Fruit fly (Drosophila melanogaster): ENCODE results near the gene CG34404.

CG34404 gene

dm6 chr3R:15371833-15372232 lies 4.4 kb upstream of the CG34404 start, which contains the start of the genes Ccm3 and CG6136 (continued):
- TF ChIP-seq az2 (GFP tag; optimal IDR thresholded peaks at IDR 0.05) (no peak), CG9932 (GFP tag; IDR thresholded peaks at IDR 0.05) (peak; percentile 81), CG13894 (tag; optimal IDR thresholded peaks at IDR 0.05) (peak; percentile 45), gsb (GFP tag; IDR thresholded peaks at IDR 0.05) (0 out of 2 replicates have a peak, but pooled peaks have one; percentile 30), MBD-R2 (GFP tag; IDR thresholded peaks at IDR 0.05) (peak; percentile 97), tx (GFP tag; optimal IDR thresholded peaks at IDR 0.05) (peak; percentile 50), CG4707 (GFP tag; optimal IDR thresholded peaks at IDR 0.05) (no peak), CG4404 (GFP tag; IDR thresholded peaks at IDR 0.05) (peak; percentile 25; the same call in 1 of the 2 replicates), HLH54F (GFP tag; optimal IDR thresholded peaks at IDR 0.05) (peak; percentile 35), Dbx (GFP tag; IDR thresholded peaks at IDR 0.05) (peak; percentile 75), CG9727 (GFP tag; optimal IDR thresholded peaks at IDR 0.05) (peak; percentile 25), CG15269 (tag; optimal IDR thresholded peaks at IDR 0.05) (no peak), abd-A (tag; optimal IDR thresholded peaks at IDR 0.05) (no peak), CG5180 (GFP tag; optimal IDR thresholded peaks at IDR 0.05) (no peak), vnd (GFP tag; IDR thresholded peaks at IDR 0.05; ENCODE audit: partially characterized antibody) (peak; percentile 87), aop (GFP tag; IDR thresholded peaks at IDR 0.05) (no peak), yki (optimal IDR thresholded peaks at IDR 0.05) (no peak), CG31441 (GFP tag; IDR thresholded peaks at IDR 0.05) (no peak), cg (GFP tag; optimal IDR thresholded peaks at IDR 0.05) (no peak), CG10654 (GFP tag; optimal IDR thresholded peaks at IDR 0.05) (peak; percentile 21), BEAF-32 (GFP tag; optimal IDR thresholded peaks at IDR 0.05) (peak; percentile 89), kay (GFP tag; optimal IDR thresholded peaks at IDR 0.05) (no peak), CG12236 (GFP tag; optimal IDR thresholded peaks at IDR 0.05) (no peak), Oaz (GFP tag; IDR thresholded peaks at IDR 0.05) (no peak), CG6813 (GFP tag; optimal IDR thresholded peaks at IDR 0.05) (no peak), ken (GFP tag; IDR thresholded peaks at IDR 0.05) (no peak), pzg (GFP tag; optimal IDR thresholded peaks at IDR 0.05) (peak; percentile 86), Myb (GFP tag; optimal IDR thresholded peaks at IDR 0.05) (peak; percentile 64), tll (GFP tag; optimal IDR thresholded peaks at IDR 0.05) (no peak), lov (optimal IDR thresholded peaks at IDR 0.05) (no peak), lov (GFP tag; IDR thresholded peaks at IDR 0.05) (0 out of 3 replicates have a peak, but pooled peaks have one; percentile 41), CG12769 (tag; optimal IDR thresholded peaks at IDR 0.05) (no peak), pfk (GFP tag; optimal IDR thresholded peaks at IDR 0.05) (no peak), danr (GFP tag; IDR thresholded peaks at IDR 0.05) (no peak), CG14710 (tag; optimal IDR thresholded peaks at IDR 0.05) (peak; percentile 38), Xbp1 (GFP tag; optimal IDR thresholded peaks at IDR 0.05) (peak; percentile 43), HLH3B (GFP tag; IDR thresholded peaks at IDR 0.05) (0 out of 2 replicates have a peak, but pooled peaks have one; percentile 26), amos (GFP tag; IDR thresholded peaks at IDR 0.05; ENCODE audit: partially characterized antibody) (peak; percentile 95), CG6689 (GFP tag; IDR thresholded peaks at IDR 0.05) (0 out of 2 replicates have a peak, but pooled peaks have one; percentile 21), chm (GFP tag; IDR thresholded peaks at IDR 0.05) (peak; percentile 54; the same call in 1 of the 2 replicates), zf30C (GFP tag; optimal IDR thresholded peaks at IDR 0.05) (no peak), Blimp-1 (GFP tag; optimal IDR thresholded peaks at IDR 0.05) (no peak), CG18619 (GFP tag; optimal IDR thresholded peaks at IDR 0.05) (peak; percentile 11), lilli (GFP tag; optimal IDR thresholded peaks at IDR 0.05) (peak; percentile 52), Dp (GFP tag; optimal IDR thresholded peaks at IDR 0.05) (peak; percentile 52), lab (GFP tag; optimal IDR thresholded peaks at IDR 0.05) (peak; percentile 61), Xrp1 (GFP tag; IDR thresholded peaks at IDR 0.05) (peak; percentile 35; the same call in 1 of the 2 replicates), disco-r (GFP tag; optimal IDR thresholded peaks at IDR 0.05) (no peak), knrl (GFP tag; IDR thresholded peaks at IDR 0.05; ENCODE audit: partially characterized antibody) (peak; percentile 89), salm (tag; optimal IDR thresholded peaks at IDR 0.05) (no peak), Taf1 (GFP tag; IDR thresholded peaks at IDR 0.05) (0 out of 2 replicates have a peak, but pooled peaks have one; percentile 8)
